Worm (Caenorhabditis elegans): ENCODE data around the gene K09G1.1.

Gene K09G1.1

ce11 chrV:9550313-9550712 is 33.0 kb upstream of the K09G1.1 start, which contains the start of gene ehbp-1:
Gene ehbp-1, plus strand, starts transcription at chrV:9550644.
- no peak for TF ChIP-seq tab-1 (GFP tag; IDR thresholded peaks at IDR 0.05)
- TF ChIP-seq flt-1 (GFP tag; IDR thresholded peaks at IDR 0.05), result no peak
- TF ChIP-seq klf-2 (GFP tag; conservative IDR thresholded peaks at IDR 0.05), result no peak
- no peak for TF ChIP-seq cog-1 (tag; optimal IDR thresholded peaks at IDR 0.05)
- TF ChIP-seq ztf-29 (GFP tag; IDR thresholded peaks at IDR 0.05), result no peak
- no peak for TF ChIP-seq ztf-23 (GFP tag; IDR thresholded peaks at IDR 0.05)
- no peak for TF ChIP-seq ref-1 (GFP tag; conservative IDR thresholded peaks at IDR 0.05)
- no peak for TF ChIP-seq med-1 (GFP tag; optimal IDR thresholded peaks at IDR 0.05; ENCODE audit: insufficient read depth)
- TF ChIP-seq T22C8.4 (GFP tag; IDR thresholded peaks at IDR 0.05), result no peak

DNA sequence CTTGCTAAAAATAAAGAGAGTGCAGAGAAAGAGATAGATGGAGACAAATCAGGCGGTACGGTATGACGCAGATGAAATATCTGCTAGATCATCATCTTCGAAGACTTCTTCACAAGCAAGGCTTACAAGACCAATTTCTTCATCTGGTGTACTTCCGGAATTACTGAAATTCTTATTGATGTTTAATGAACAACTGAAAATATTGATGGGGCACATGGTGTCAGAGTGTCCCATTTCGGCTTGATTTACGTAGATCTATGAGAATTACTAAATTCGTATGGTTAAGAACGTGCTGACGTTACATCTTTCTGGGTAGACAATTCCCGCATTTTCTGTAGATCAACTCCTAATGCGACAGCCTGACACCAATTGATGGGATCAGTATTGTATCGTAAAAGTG is 26.7 kb upstream of the K09G1.1 start:
- TF ChIP-seq flt-1 (GFP tag; IDR thresholded peaks at IDR 0.05) (no peak), klf-2 (GFP tag; conservative IDR thresholded peaks at IDR 0.05) (no peak), T22C8.4 (GFP tag; IDR thresholded peaks at IDR 0.05) (no peak), tab-1 (GFP tag; IDR thresholded peaks at IDR 0.05) (no peak), ztf-29 (GFP tag; IDR thresholded peaks at IDR 0.05) (no peak), ref-1 (GFP tag; conservative IDR thresholded peaks at IDR 0.05) (no peak), ztf-23 (GFP tag; IDR thresholded peaks at IDR 0.05) (no peak), med-1 (GFP tag; optimal IDR thresholded peaks at IDR 0.05; ENCODE audit: insufficient read depth) (no peak), cog-1 (tag; optimal IDR thresholded peaks at IDR 0.05) (no peak)

DNA sequence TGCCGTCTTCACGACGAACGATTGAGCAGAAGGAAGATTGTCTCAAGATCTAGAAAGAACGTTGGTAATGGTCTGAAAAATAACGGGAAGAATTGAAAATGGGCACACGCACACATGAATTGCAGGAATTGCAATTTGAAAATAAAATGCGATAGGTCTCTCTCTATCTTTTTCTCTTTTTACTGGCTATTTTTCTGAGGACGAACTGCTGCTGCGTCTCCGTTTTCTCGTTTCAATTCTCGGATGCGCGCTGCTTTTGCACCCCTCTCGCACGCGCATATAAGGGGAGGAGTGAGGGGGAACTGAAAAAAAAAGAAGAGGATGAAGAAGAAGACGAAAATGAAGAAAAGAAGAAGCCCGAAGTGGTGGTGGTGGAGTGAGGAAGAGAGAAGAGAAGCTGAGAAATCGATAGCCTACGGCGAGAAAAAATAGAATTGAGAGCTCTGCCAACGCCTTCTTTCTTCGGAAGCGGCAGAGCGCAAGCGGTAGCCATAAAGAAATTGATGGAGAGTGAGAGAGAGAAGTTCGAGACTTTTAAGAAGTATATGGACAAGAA is 21.6 kb upstream of the K09G1.1 start, which contains the start of gene rgef-1:
TSS of gene rgef-1 (minus strand) at position 51 of the 556 bp plus-strand sequence.
- TF ChIP-seq klf-2 (GFP tag; conservative IDR thresholded peaks at IDR 0.05) (no peak), ztf-23 (GFP tag; IDR thresholded peaks at IDR 0.05) (peak; percentile 34; the same call in 1 of the 2 replicates), med-1 (GFP tag; optimal IDR thresholded peaks at IDR 0.05; ENCODE audit: insufficient read depth) (no peak)

DNA sequence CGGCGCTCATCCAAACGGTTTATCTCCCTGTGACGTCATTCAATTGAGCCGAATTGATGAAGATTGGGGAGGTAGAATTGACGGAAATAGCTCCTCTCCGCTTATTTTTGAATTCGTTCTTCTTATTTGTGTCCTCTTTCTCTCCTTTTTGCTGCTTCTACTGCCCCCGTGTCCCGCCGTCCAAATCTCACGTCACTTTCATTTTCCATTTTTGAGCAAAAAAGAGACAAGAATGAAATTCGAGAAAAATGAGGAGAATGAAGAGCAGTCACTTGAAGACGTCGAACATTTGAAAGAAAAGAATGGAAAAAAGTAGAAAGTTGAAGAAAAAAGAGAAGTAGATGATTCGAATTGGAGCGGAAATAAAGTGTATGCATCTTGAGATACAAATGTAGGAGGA is 19.8 kb upstream of the K09G1.1 start:
- no peak for TF ChIP-seq ztf-23 (GFP tag; IDR thresholded peaks at IDR 0.05)
- no peak for TF ChIP-seq ztf-29 (GFP tag; IDR thresholded peaks at IDR 0.05)
- TF ChIP-seq T22C8.4 (GFP tag; IDR thresholded peaks at IDR 0.05), result no peak
- TF ChIP-seq tab-1 (GFP tag; IDR thresholded peaks at IDR 0.05), result no peak
- no peak for TF ChIP-seq ref-1 (GFP tag; conservative IDR thresholded peaks at IDR 0.05)
- TF ChIP-seq flt-1 (GFP tag; IDR thresholded peaks at IDR 0.05), result no peak
- TF ChIP-seq klf-2 (GFP tag; conservative IDR thresholded peaks at IDR 0.05), result no peak
- TF ChIP-seq med-1 (GFP tag; optimal IDR thresholded peaks at IDR 0.05; ENCODE audit: insufficient read depth), result no peak
- TF ChIP-seq cog-1 (tag; optimal IDR thresholded peaks at IDR 0.05), result no peak

DNA sequence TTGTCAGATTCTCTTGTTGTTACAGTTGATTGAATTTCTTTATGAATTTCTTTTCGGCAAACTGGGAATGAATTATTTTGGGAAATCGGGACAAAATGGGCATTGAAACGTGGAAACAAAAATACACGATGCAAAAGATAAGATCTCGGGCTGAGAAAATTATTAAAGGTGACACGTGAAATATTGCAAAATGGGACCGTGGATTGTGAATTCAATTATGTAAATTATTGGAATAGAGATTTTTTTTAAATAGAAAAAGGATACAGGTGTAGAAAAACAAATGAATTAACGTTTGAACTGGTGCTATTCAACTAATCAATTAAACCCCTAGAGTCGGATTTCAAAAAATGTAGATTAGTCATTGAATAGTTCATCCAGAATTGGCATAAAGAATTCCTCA is 14.6 kb upstream of the K09G1.1 start, which contains the start of gene F25B3.4:
TSS of gene F25B3.4 (minus strand) at position 101 of the 400 bp plus-strand sequence.
- TF ChIP-seq med-1 (GFP tag; optimal IDR thresholded peaks at IDR 0.05; ENCODE audit: insufficient read depth) (no peak), ztf-29 (GFP tag; IDR thresholded peaks at IDR 0.05) (no peak), tab-1 (GFP tag; IDR thresholded peaks at IDR 0.05) (no peak), ref-1 (GFP tag; conservative IDR thresholded peaks at IDR 0.05) (no peak), klf-2 (GFP tag; conservative IDR thresholded peaks at IDR 0.05) (no peak), cog-1 (tag; optimal IDR thresholded peaks at IDR 0.05) (no peak), flt-1 (GFP tag; IDR thresholded peaks at IDR 0.05) (no peak), ztf-23 (GFP tag; IDR thresholded peaks at IDR 0.05) (no peak), T22C8.4 (GFP tag; IDR thresholded peaks at IDR 0.05) (no peak)

DNA sequence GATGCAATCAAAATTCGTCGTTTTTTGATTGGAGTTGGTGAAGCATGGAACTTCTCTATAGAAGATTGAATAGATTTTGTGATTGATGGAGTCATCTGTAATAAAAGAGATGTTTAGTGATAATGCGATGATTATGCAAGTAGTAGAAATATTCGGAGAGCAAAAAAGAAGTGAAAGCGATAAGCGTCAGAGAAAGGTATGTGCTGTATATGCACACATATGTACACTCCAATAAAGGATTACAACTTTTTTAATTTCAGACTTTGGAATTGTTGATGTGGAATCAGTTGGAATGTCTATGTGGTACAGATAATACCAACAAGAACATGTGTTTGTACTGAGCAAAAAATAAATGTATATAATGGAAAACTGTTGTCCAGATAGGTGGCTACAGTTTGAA is 13.1 kb upstream of the K09G1.1 start, which contains the start of gene F25B3.5:
TSS of gene F25B3.5 (minus strand) at position 101 of the 400 bp plus-strand sequence.
- no peak for TF ChIP-seq klf-2 (GFP tag; conservative IDR thresholded peaks at IDR 0.05)
- no peak for TF ChIP-seq flt-1 (GFP tag; IDR thresholded peaks at IDR 0.05)
- no peak for TF ChIP-seq ztf-29 (GFP tag; IDR thresholded peaks at IDR 0.05)
- no peak for TF ChIP-seq ref-1 (GFP tag; conservative IDR thresholded peaks at IDR 0.05)
- TF ChIP-seq ztf-23 (GFP tag; IDR thresholded peaks at IDR 0.05), result no peak
- TF ChIP-seq tab-1 (GFP tag; IDR thresholded peaks at IDR 0.05), result no peak
- no peak for TF ChIP-seq med-1 (GFP tag; optimal IDR thresholded peaks at IDR 0.05; ENCODE audit: insufficient read depth)
- no peak for TF ChIP-seq cog-1 (tag; optimal IDR thresholded peaks at IDR 0.05)
- TF ChIP-seq T22C8.4 (GFP tag; IDR thresholded peaks at IDR 0.05), result no peak

DNA sequence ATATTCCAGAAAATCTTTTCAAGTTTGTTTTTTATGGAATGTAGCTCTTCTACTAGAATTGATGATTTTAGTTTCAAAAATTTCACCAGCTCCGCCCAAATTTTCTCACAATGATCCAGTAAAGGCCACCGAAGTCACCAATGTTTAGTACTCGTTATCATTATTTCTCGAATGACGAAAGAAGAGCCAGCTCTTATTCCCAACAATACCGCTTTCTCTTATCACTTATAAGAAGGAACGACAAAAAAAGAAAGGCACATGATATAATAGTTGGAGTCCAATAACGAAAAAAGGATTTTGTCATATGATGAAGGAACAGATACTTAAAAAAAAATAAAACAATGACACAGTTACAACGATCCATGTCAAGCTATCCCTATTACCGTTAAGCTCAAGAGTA is 12.3 kb upstream of the K09G1.1 start:
- no peak for TF ChIP-seq tab-1 (GFP tag; IDR thresholded peaks at IDR 0.05)
- no peak for TF ChIP-seq klf-2 (GFP tag; conservative IDR thresholded peaks at IDR 0.05)
- TF ChIP-seq T22C8.4 (GFP tag; IDR thresholded peaks at IDR 0.05), result no peak
- TF ChIP-seq ztf-23 (GFP tag; IDR thresholded peaks at IDR 0.05), result no peak
- TF ChIP-seq cog-1 (tag; optimal IDR thresholded peaks at IDR 0.05), result no peak
- no peak for TF ChIP-seq ref-1 (GFP tag; conservative IDR thresholded peaks at IDR 0.05)
- no peak for TF ChIP-seq flt-1 (GFP tag; IDR thresholded peaks at IDR 0.05)
- TF ChIP-seq med-1 (GFP tag; optimal IDR thresholded peaks at IDR 0.05; ENCODE audit: insufficient read depth), result no peak
- TF ChIP-seq ztf-29 (GFP tag; IDR thresholded peaks at IDR 0.05), result no peak

DNA sequence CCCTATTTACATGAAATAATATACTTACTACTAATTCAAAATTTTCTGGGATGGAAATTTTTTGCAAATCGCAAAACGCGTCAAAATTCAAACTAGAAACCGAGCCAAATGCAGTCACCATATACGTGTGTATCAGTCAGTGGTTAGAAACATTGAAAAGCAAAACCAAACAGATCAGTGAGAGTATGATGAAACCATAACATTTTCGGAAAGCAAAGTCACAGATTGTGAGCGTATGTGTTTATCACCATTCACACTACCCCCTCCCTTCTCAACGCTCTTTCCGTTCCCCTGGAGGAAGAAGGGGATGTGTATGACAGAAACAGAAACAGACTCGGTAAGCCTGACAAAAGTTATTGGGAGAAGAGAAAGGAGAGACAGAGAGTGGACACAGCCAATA is 11.7 kb upstream of the K09G1.1 start:
- TF ChIP-seq T22C8.4 (GFP tag; IDR thresholded peaks at IDR 0.05) (no peak), ref-1 (GFP tag; conservative IDR thresholded peaks at IDR 0.05) (no peak), ztf-23 (GFP tag; IDR thresholded peaks at IDR 0.05) (no peak), cog-1 (tag; optimal IDR thresholded peaks at IDR 0.05) (no peak), ztf-29 (GFP tag; IDR thresholded peaks at IDR 0.05) (no peak), flt-1 (GFP tag; IDR thresholded peaks at IDR 0.05) (no peak), tab-1 (GFP tag; IDR thresholded peaks at IDR 0.05) (no peak), med-1 (GFP tag; optimal IDR thresholded peaks at IDR 0.05; ENCODE audit: insufficient read depth) (no peak), klf-2 (GFP tag; conservative IDR thresholded peaks at IDR 0.05) (no peak)

DNA sequence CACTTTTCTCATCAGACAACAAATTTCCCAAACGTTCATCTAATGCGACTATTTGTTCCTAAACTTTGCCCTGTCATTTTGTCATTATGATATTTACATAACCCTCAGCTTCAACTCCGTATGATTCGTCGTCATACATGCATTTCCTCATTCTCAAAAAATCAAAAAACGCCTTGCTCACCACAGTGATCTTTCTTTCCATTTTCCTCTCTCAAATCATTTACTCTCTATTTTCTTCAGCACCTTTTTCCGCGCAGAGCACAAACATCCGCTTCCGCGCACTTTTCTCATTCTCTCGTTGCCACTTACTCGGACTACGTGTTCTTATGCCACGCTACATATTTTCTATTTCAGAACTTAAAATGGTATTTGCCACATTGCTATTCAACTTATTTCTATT is 6.4 kb upstream of the K09G1.1 start, which contains the start of gene F25B3.2:
TSS of gene F25B3.2 (plus strand) at position 301 of the 400 bp plus-strand sequence.
- TF ChIP-seq klf-2 (GFP tag; conservative IDR thresholded peaks at IDR 0.05) (no peak), ztf-29 (GFP tag; IDR thresholded peaks at IDR 0.05) (no peak), ztf-23 (GFP tag; IDR thresholded peaks at IDR 0.05) (no peak), ref-1 (GFP tag; conservative IDR thresholded peaks at IDR 0.05) (no peak), tab-1 (GFP tag; IDR thresholded peaks at IDR 0.05) (no peak), flt-1 (GFP tag; IDR thresholded peaks at IDR 0.05) (no peak), cog-1 (tag; optimal IDR thresholded peaks at IDR 0.05) (no peak), med-1 (GFP tag; optimal IDR thresholded peaks at IDR 0.05; ENCODE audit: insufficient read depth) (no peak), T22C8.4 (GFP tag; IDR thresholded peaks at IDR 0.05) (no peak)

All from whole organism, midembryonic.